Worm (Caenorhabditis elegans): ENCODE measurements around the gene R11A8.1.

Gene R11A8.1

DNA sequence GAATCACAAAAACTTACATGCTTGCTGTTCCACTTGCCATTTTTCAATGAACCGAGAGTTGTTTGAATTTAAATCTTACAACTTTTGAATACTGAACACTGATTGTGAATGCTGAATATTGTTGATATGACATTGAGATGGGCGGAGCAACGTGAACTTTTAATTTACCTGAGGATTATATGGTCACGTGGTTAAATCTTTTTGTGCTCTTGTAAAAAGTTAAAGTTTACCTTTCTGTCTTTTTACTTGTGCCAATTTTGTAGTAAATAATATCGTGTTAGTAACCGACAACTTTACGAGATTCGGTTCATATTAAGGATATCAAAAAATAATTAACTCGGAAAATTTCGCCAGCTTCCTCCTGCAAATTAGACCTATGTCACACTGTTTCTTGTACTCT is 4.7 kb downstream of the R11A8.1 start, which contains the start of gene Y43C5B.2:
Gene Y43C5B.2 (minus strand): TSS at position 101 of the 400 bp plus-strand sequence.
- no peak for TF ChIP-seq pha-4 (tag; optimal IDR thresholded peaks at IDR 0.05)
- TF ChIP-seq hlh-1 (tag; optimal IDR thresholded peaks at IDR 0.05): no peak
- no peak for TF ChIP-seq ham-2 (GFP tag; optimal IDR thresholded peaks at IDR 0.05)
- no peak for TF ChIP-seq blmp-1 (tag; optimal IDR thresholded peaks at IDR 0.05)
- no peak for TF ChIP-seq sem-2 (GFP tag; optimal IDR thresholded peaks at IDR 0.05)
- TF ChIP-seq unc-120 (tag; optimal IDR thresholded peaks at IDR 0.05; ENCODE audit: poor library complexity, severe bottlenecking): no peak
- no peak for TF ChIP-seq lin-13 (tag; optimal IDR thresholded peaks at IDR 0.05)
- no peak for TF ChIP-seq drap-1 (GFP tag; optimal IDR thresholded peaks at IDR 0.05)

- TF ChIP-seq sptf-1 (tag; optimal IDR thresholded peaks at IDR 0.05) (no peak), ceh-39 (tag; optimal IDR thresholded peaks at IDR 0.05) (no peak), elt-1 (tag; optimal IDR thresholded peaks at IDR 0.05; ENCODE audit: borderline replicate concordance, insufficient read depth) (no peak), cnd-1 (tag; optimal IDR thresholded peaks at IDR 0.05) (no peak), unc-39 (tag; optimal IDR thresholded peaks at IDR 0.05) (no peak), snpc-4 (tag; optimal IDR thresholded peaks at IDR 0.05) (no peak), nhr-12 (tag; optimal IDR thresholded peaks at IDR 0.05) (no peak), lsy-2 (tag; optimal IDR thresholded peaks at IDR 0.05) (no peak), elt-3 (tag; optimal IDR thresholded peaks at IDR 0.05) (no peak), ham-2 (GFP tag; optimal IDR thresholded peaks at IDR 0.05) (no peak), zip-8 (tag; optimal IDR thresholded peaks at IDR 0.05) (no peak), lin-13 (tag; optimal IDR thresholded peaks at IDR 0.05) (no peak), mab-5 (tag; optimal IDR thresholded peaks at IDR 0.05) (no peak), mep-1 (tag; optimal IDR thresholded peaks at IDR 0.05) (no peak), nhr-237 (tag; optimal IDR thresholded peaks at IDR 0.05) (no peak), ceh-43 (GFP tag; optimal IDR thresholded peaks at IDR 0.05) (no peak), tbx-8 (GFP tag; optimal IDR thresholded peaks at IDR 0.05) (no peak), unc-62 (GFP tag; optimal IDR thresholded peaks at IDR 0.05) (no peak), ces-1 (GFP tag; optimal IDR thresholded peaks at IDR 0.05) (no peak)
These were observed 6.9 kb downstream of the R11A8.1 start, which contains the start of the genes unc-43 and Y43C5B.3 for ce11 chrIV:10349871-10350640. Gene unc-43 (minus strand): TSS chrIV:10350217. Gene Y43C5B.3 (plus strand): TSS chrIV:10350590.

DNA sequence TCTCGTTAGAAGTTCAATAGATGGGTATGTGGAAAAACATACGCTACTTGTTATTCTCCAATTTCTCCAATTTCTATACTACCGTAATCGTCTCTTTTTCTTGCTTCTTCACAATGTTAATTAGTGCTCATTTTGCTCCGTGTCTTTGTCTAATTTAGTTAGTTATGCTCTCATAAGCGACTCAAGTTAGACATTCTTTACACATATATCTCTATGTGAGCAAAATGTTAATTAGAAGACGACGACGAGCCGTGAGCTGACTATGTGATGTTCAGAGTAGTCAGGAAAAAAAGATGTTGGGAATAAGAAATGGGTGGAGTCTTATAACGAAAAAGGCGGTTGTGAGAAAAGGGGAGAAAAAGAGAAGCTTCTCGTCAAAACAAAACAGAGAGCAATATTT is 9.4 kb downstream of the R11A8.1 start:
- TF ChIP-seq ces-1 (GFP tag; optimal IDR thresholded peaks at IDR 0.05) (peak; percentile 74), mab-5 (tag; optimal IDR thresholded peaks at IDR 0.05) (no peak), flh-1 (GFP tag; optimal IDR thresholded peaks at IDR 0.05) (no peak), elt-3 (tag; optimal IDR thresholded peaks at IDR 0.05) (no peak)

DNA sequence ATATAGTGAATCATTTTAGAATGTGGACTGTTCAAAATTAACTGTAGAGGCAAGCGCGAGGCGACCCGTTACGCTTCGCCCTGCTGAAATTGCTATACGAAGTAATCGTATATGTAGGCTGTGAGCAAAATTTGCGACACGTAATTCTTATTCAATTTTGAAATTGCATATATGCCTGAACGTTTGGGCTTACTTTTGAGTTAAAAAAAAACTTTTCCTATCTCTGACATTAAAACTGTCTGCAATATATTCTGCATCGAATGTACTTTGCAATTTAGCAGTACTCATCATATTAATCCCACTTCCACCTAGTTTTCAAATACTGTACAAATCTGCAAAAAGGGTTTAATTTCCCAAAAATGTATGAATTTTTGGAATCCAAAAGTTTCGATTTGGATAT is 10.0 kb downstream of the R11A8.1 start:
- TF ChIP-seq lin-13 (tag; optimal IDR thresholded peaks at IDR 0.05) (no peak), elt-3 (tag; optimal IDR thresholded peaks at IDR 0.05) (no peak), hlh-1 (tag; optimal IDR thresholded peaks at IDR 0.05) (no peak), flh-1 (GFP tag; optimal IDR thresholded peaks at IDR 0.05) (no peak), unc-120 (tag; optimal IDR thresholded peaks at IDR 0.05; ENCODE audit: poor library complexity, severe bottlenecking) (no peak), ham-2 (GFP tag; optimal IDR thresholded peaks at IDR 0.05) (no peak), nhr-28 (tag; optimal IDR thresholded peaks at IDR 0.05) (no peak), ceh-43 (GFP tag; optimal IDR thresholded peaks at IDR 0.05) (no peak), mab-5 (tag; optimal IDR thresholded peaks at IDR 0.05) (no peak), lin-32 (GFP tag; optimal IDR thresholded peaks at IDR 0.05) (no peak), ceh-83 (GFP tag; optimal IDR thresholded peaks at IDR 0.05) (no peak), zip-8 (tag; optimal IDR thresholded peaks at IDR 0.05) (no peak), mls-2 (tag; optimal IDR thresholded peaks at IDR 0.05) (no peak), tbx-8 (GFP tag; optimal IDR thresholded peaks at IDR 0.05) (no peak), nhr-237 (tag; optimal IDR thresholded peaks at IDR 0.05) (no peak), snpc-4 (tag; optimal IDR thresholded peaks at IDR 0.05) (no peak), ztf-11 (tag; optimal IDR thresholded peaks at IDR 0.05) (no peak)

DNA sequence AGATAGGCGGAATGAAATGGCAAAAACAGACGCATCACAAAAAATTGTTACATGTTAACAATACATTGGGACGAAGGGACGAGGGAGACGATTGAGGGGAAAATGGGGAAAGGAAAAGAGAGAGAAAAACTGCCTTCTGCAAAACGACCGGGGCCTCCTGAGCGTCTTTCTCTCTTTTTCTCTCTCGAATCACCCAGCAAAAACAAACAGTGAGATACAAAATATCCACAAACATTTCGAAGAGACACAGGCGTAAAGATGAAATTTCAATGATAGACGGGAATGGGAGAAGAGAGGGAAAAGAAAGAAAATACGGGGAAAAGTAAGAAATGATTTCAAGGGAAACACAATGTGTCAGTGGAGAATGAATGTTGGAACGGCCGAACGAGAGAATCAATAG is 11.0 kb downstream of the R11A8.1 start:
- TF ChIP-seq mab-5 (tag; optimal IDR thresholded peaks at IDR 0.05): no peak
- TF ChIP-seq mep-1 (tag; optimal IDR thresholded peaks at IDR 0.05): peak; percentile 51
- TF ChIP-seq unc-120 (tag; optimal IDR thresholded peaks at IDR 0.05; ENCODE audit: poor library complexity, severe bottlenecking): peak; percentile 69
- no peak for TF ChIP-seq bed-3 (GFP tag; optimal IDR thresholded peaks at IDR 0.05)
- TF ChIP-seq hlh-1 (tag; optimal IDR thresholded peaks at IDR 0.05): peak; percentile 29
- TF ChIP-seq drap-1 (GFP tag; optimal IDR thresholded peaks at IDR 0.05): no peak
- peak; percentile 4 for TF ChIP-seq sptf-1 (tag; optimal IDR thresholded peaks at IDR 0.05)
- no peak for TF ChIP-seq flh-1 (GFP tag; optimal IDR thresholded peaks at IDR 0.05)
- TF ChIP-seq ceh-39 (tag; optimal IDR thresholded peaks at IDR 0.05): no peak
- no peak for TF ChIP-seq M03D4.4 (tag; optimal IDR thresholded peaks at IDR 0.05)
- TF ChIP-seq nhr-237 (tag; optimal IDR thresholded peaks at IDR 0.05): peak; percentile 46
- peak; percentile 23 for TF ChIP-seq lsy-2 (tag; optimal IDR thresholded peaks at IDR 0.05)
- peak; percentile 15 for TF ChIP-seq pha-4 (tag; optimal IDR thresholded peaks at IDR 0.05)
- no peak for TF ChIP-seq nhr-2 (tag; optimal IDR thresholded peaks at IDR 0.05)
- TF ChIP-seq unc-62 (GFP tag; optimal IDR thresholded peaks at IDR 0.05): peak; percentile 66
- TF ChIP-seq ceh-43 (GFP tag; optimal IDR thresholded peaks at IDR 0.05): no peak
- TF ChIP-seq elt-1 (tag; optimal IDR thresholded peaks at IDR 0.05; ENCODE audit: borderline replicate concordance, insufficient read depth): no peak
- peak; percentile 47 for TF ChIP-seq ces-1 (GFP tag; optimal IDR thresholded peaks at IDR 0.05)
- no peak for TF ChIP-seq ham-2 (GFP tag; optimal IDR thresholded peaks at IDR 0.05)
- TF ChIP-seq nhr-28 (tag; optimal IDR thresholded peaks at IDR 0.05): no peak
- no peak for TF ChIP-seq blmp-1 (tag; optimal IDR thresholded peaks at IDR 0.05)
